Worm (Caenorhabditis elegans): Measurements from ENCODE around the gene srw-6.

- no peak for TF ChIP-seq cog-1 (tag; optimal IDR thresholded peaks at IDR 0.05)
- TF ChIP-seq ref-1 (GFP tag; conservative IDR thresholded peaks at IDR 0.05), result no peak
- TF ChIP-seq med-1 (GFP tag; optimal IDR thresholded peaks at IDR 0.05; ENCODE audit: insufficient read depth), result no peak
- TF ChIP-seq klf-2 (GFP tag; conservative IDR thresholded peaks at IDR 0.05), result no peak
- TF ChIP-seq ztf-23 (GFP tag; IDR thresholded peaks at IDR 0.05), result no peak
Observed at ce11 chrV:3803343-3803742, 5.1 kb upstream of the srw-6 start, which contains the start of gene cyp-33C8.
